Worm (Caenorhabditis elegans) whole organism, L4/young adult: ENCODE measurements around the gene ZK546.4.

ENCODE experiments used
- W03F9.2 ChIP-seq: fragments of 150-350 bp; optimal IDR thresholded peaks from 2 replicates; lab custom pipeline; 2014; ENCODE audit warnings: missing biosample characterization, missing genetic modification characterization
- dao-5 ChIP-seq: sonication (generic microtip); optimal IDR thresholded peaks from 2 replicates; lab custom pipeline; 2016; ENCODE audit warnings: missing genotype, missing genetic modification characterization, moderate library complexity, missing compliant biosample characterization

DNA sequence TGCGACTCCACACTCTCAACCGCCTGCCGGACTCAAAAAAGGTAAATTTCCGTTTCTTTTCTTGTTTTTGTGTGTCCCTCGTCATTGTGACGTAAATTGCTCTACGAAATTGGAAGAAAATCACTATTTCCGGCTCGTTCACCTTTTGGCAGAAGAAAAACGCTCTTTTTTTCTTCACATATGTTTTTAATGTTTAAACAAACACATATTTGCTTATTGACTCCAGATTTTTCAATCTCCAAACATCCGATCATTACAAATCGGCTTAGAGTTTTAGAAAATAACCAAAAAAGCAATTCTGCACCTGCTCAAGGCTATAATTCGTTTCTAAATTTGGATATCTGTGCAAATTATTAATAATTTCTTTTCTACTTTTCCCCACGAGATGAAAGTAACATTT is 32.0 kb upstream of the ZK546.4 start:
- no peak for TF ChIP-seq W03F9.2 (tag; lab: Kevin White, UChicago)
- no peak for TF ChIP-seq dao-5 (tag; lab: Kevin White, UChicago)
